Worm (Caenorhabditis elegans) whole organism, late embryonic: ENCODE data around the gene F36H5.13.

Experiments used
- C38D4.7 ChIP-seq: fragments of 200-800 bp; sonication (Bioruptor generic); optimal IDR thresholded peaks from 2 replicates; lab custom pipeline; 2018; ENCODE audit warnings: mild to moderate bottlenecking, missing genetic modification characterization, moderate library complexity, missing compliant biosample characterization
- F13H6.1 ChIP-seq: sonication (generic microtip); optimal IDR thresholded peaks from 2 replicates; lab custom pipeline; 2016; ENCODE audit warnings: missing genetic modification characterization, missing compliant biosample characterization
- che-1 ChIP-seq: sonication (generic microtip); optimal IDR thresholded peaks from 2 replicates; lab custom pipeline; 2016; ENCODE audit warnings: mild to moderate bottlenecking, missing genetic modification characterization, missing compliant biosample characterization
- dve-1 ChIP-seq: sonication (generic microtip); optimal IDR thresholded peaks from 2 replicates; lab custom pipeline; 2017; ENCODE audit warnings: antibody characterized with exemption, mild to moderate bottlenecking, missing genetic modification characterization, missing compliant biosample characterization
- fkh-6 ChIP-seq: sonication (generic microtip); optimal IDR thresholded peaks from 2 replicates; lab custom pipeline; 2016; ENCODE audit warnings: missing genetic modification characterization, missing compliant biosample characterization
- hlh-6 ChIP-seq: sonication (generic microtip); optimal IDR thresholded peaks from 2 replicates; lab custom pipeline; 2016; ENCODE audit warnings: missing genotype, missing genetic modification characterization, missing compliant biosample characterization
- hlh-8 ChIP-seq: sonication (generic microtip); optimal IDR thresholded peaks from 2 replicates; lab custom pipeline; 2016; ENCODE audit warnings: missing genotype, missing genetic modification characterization, missing compliant biosample characterization
- lin-11 ChIP-seq: fragments of 200-800 bp; sonication (Bioruptor generic); optimal IDR thresholded peaks from 2 replicates; lab custom pipeline; 2018; ENCODE audit warnings: mild to moderate bottlenecking, missing genetic modification characterization, missing compliant biosample characterization
- pax-1 ChIP-seq: fragments of 150-350 bp; optimal IDR thresholded peaks from 2 replicates; lab custom pipeline; 2014; ENCODE audit warnings: missing biosample characterization, missing genetic modification characterization
- pha-4 ChIP-seq: fragments of 150-350 bp; optimal IDR thresholded peaks from 2 replicates; lab custom pipeline; 2018; ENCODE audit warnings: missing biosample characterization, missing genetic modification reagents, missing genetic modification characterization
- sox-2 ChIP-seq: fragments of 200-800 bp; sonication (Bioruptor generic); IDR thresholded peaks from 2 replicates; pipeline ENCODE4 v1.3.6; 2022; ENCODE audit warnings: missing genetic modification reagents, missing genetic modification characterization, missing compliant biosample characterization
- tbx-2 ChIP-seq: sonication (generic microtip); optimal IDR thresholded peaks from 2 replicates; lab custom pipeline; 2016; ENCODE audit warnings: missing genetic modification characterization, missing compliant biosample characterization
- unc-86 ChIP-seq: sonication (generic microtip); optimal IDR thresholded peaks from 2 replicates; lab custom pipeline; 2016; ENCODE audit warnings: missing genetic modification characterization, missing compliant biosample characterization
- zip-5 ChIP-seq: sonication (generic microtip); optimal IDR thresholded peaks from 2 replicates; lab custom pipeline; 2016; ENCODE audit warnings: missing genetic modification characterization, missing compliant biosample characterization

ce11 chrII:1788087-1788486 lies 37.8 kb upstream of the F36H5.13 start, which contains the start of the genes C08F1.6 and fbxb-13:
- TF ChIP-seq zip-5 (tag; lab: Kevin White, UChicago) (no peak), hlh-6 (tag; lab: Kevin White, UChicago) (no peak), lin-11 (no peak), unc-86 (no peak), dve-1 (tag; lab: Kevin White, UChicago) (no peak), fkh-6 (tag; lab: Kevin White, UChicago) (no peak), pha-4 (tag; lab: Kevin White, UChicago) (no peak), F13H6.1 (tag; lab: Kevin White, UChicago) (no peak), C38D4.7 (GFP tag; lab: Kevin White, UChicago) (no peak), che-1 (tag; lab: Kevin White, UChicago) (no peak), hlh-8 (tag; lab: Kevin White, UChicago) (no peak), tbx-2 (tag; lab: Kevin White, UChicago) (no peak), pax-1 (tag; lab: Kevin White, UChicago) (no peak), sox-2 (GFP tag; lab: Robert Waterston, UW) (no peak)
